Worm (Caenorhabditis elegans) whole organism, mixed stage, embryonic: ENCODE measurements around the gene cdh-7.
A peak's percentile ranks its signal among the peaks of the same experiment; 100 is the strongest.

Source experiments
- bed-3 ChIP-seq: fragments of 200-800 bp; sonication (Bioruptor generic); optimal IDR thresholded peaks from 3 replicates; lab custom pipeline; 2018; ENCODE audit warnings: mild to moderate bottlenecking, missing genetic modification characterization, moderate library complexity, missing compliant biosample characterization
- blmp-1 ChIP-seq: fragments of 150-350 bp; optimal IDR thresholded peaks from 2 replicates; lab custom pipeline; 2014; ENCODE audit warnings: missing biosample characterization, missing genetic modification characterization
- ceh-39 ChIP-seq: fragments of 150-350 bp; optimal IDR thresholded peaks from 2 replicates; lab custom pipeline; 2014; ENCODE audit warnings: missing biosample characterization, missing genetic modification characterization
- ces-1 ChIP-seq: fragments of 150-350 bp; optimal IDR thresholded peaks from 2 replicates; lab custom pipeline; 2014; ENCODE audit warnings: missing biosample characterization, missing genetic modification reagents, missing genetic modification characterization
- cnd-1 ChIP-seq: fragments of 200-800 bp; sonication (Bioruptor generic); optimal IDR thresholded peaks from 2 replicates; lab custom pipeline; 2018; ENCODE audit warnings: mild to moderate bottlenecking, missing genetic modification characterization, missing compliant biosample characterization
- drap-1 ChIP-seq: fragments of 200-800 bp; sonication (Bioruptor generic); optimal IDR thresholded peaks from 3 replicates; lab custom pipeline; 2018; ENCODE audit warnings: mild to moderate bottlenecking, missing genetic modification characterization, missing compliant biosample characterization
- elt-1 ChIP-seq: sonication (generic microtip); optimal IDR thresholded peaks from 2 replicates; lab custom pipeline; 2017; ENCODE audit warnings: missing genetic modification characterization, mild to moderate bottlenecking, missing compliant biosample characterization, antibody characterized with exemption, moderate library complexity, borderline replicate concordance; ENCODE audit not compliant: insufficient read depth
- elt-3 ChIP-seq: fragments of 150-350 bp; optimal IDR thresholded peaks from 2 replicates; lab custom pipeline; 2014; ENCODE audit warnings: missing biosample characterization, missing genetic modification characterization
- flh-1 ChIP-seq: fragments of 200-800 bp; sonication (Bioruptor generic); optimal IDR thresholded peaks from 2 replicates; lab custom pipeline; 2018; ENCODE audit warnings: mild to moderate bottlenecking, missing genetic modification characterization, moderate library complexity, missing compliant biosample characterization
- ham-2 ChIP-seq: fragments of 200-800 bp; sonication (Bioruptor generic); optimal IDR thresholded peaks from 2 replicates; lab custom pipeline; 2018; ENCODE audit warnings: mild to moderate bottlenecking, missing genetic modification characterization, missing compliant biosample characterization
- hlh-1 ChIP-seq: fragments of 150-350 bp; optimal IDR thresholded peaks from 2 replicates; lab custom pipeline; 2014; ENCODE audit warnings: missing biosample characterization, missing genetic modification reagents, missing genetic modification characterization
- lin-13 ChIP-seq: fragments of 150-350 bp; optimal IDR thresholded peaks from 2 replicates; lab custom pipeline; 2014; ENCODE audit warnings: missing biosample characterization, missing genetic modification characterization
- lin-32 ChIP-seq: fragments of 200-800 bp; sonication (Bioruptor generic); optimal IDR thresholded peaks from 2 replicates; lab custom pipeline; 2018; ENCODE audit warnings: mild to moderate bottlenecking, missing genetic modification characterization, missing compliant biosample characterization
- lsy-2 ChIP-seq: fragments of 150-350 bp; optimal IDR thresholded peaks from 2 replicates; lab custom pipeline; 2014; ENCODE audit warnings: missing biosample characterization, missing genetic modification characterization
- mab-5 ChIP-seq: fragments of 150-350 bp; optimal IDR thresholded peaks from 2 replicates; lab custom pipeline; 2014; ENCODE audit warnings: missing biosample characterization, missing genetic modification characterization
- mep-1 ChIP-seq: fragments of 150-350 bp; optimal IDR thresholded peaks from 2 replicates; lab custom pipeline; 2017; ENCODE audit warnings: missing biosample characterization, missing genetic modification reagents, missing genetic modification characterization, inconsistent platforms
- mls-2 ChIP-seq: sonication (generic microtip); optimal IDR thresholded peaks from 2 replicates; lab custom pipeline; 2016; ENCODE audit warnings: mild to moderate bottlenecking, missing genetic modification characterization, moderate library complexity, missing compliant biosample characterization
- nhr-12 ChIP-seq: fragments of 150-350 bp; optimal IDR thresholded peaks from 2 replicates; lab custom pipeline; 2014; ENCODE audit warnings: missing biosample characterization, missing genetic modification characterization
- nhr-2 ChIP-seq: fragments of 150-350 bp; optimal IDR thresholded peaks from 2 replicates; lab custom pipeline; 2014; ENCODE audit warnings: missing biosample characterization, missing genetic modification characterization
- nhr-237 ChIP-seq: fragments of 150-350 bp; optimal IDR thresholded peaks from 2 replicates; lab custom pipeline; 2014; ENCODE audit warnings: missing biosample characterization, missing genetic modification characterization
- nhr-28 ChIP-seq: fragments of 150-350 bp; optimal IDR thresholded peaks from 2 replicates; lab custom pipeline; 2014; ENCODE audit warnings: missing biosample characterization, missing genetic modification characterization
- nhr-76 ChIP-seq: sonication (generic microtip); optimal IDR thresholded peaks from 2 replicates; lab custom pipeline; 2017; ENCODE audit warnings: missing biosample characterization, missing genetic modification characterization
- pha-4 ChIP-seq: fragments of 150-350 bp; optimal IDR thresholded peaks from 2 replicates; lab custom pipeline; 2018; ENCODE audit warnings: missing biosample characterization, missing genetic modification reagents, missing genetic modification characterization
- snpc-4 ChIP-seq: fragments of 150-350 bp; optimal IDR thresholded peaks from 2 replicates; lab custom pipeline; 2014; ENCODE audit warnings: missing biosample characterization, missing genetic modification characterization
- tbx-8 ChIP-seq: fragments of 200-800 bp; sonication (Bioruptor generic); optimal IDR thresholded peaks from 2 replicates; lab custom pipeline; 2018; ENCODE audit warnings: mild to moderate bottlenecking, missing genetic modification characterization, moderate library complexity, missing compliant biosample characterization
- unc-120 ChIP-seq: sonication (generic microtip); optimal IDR thresholded peaks from 2 replicates; lab custom pipeline; 2017; ENCODE audit warnings: missing genetic modification characterization, missing compliant biosample characterization; ENCODE audit not compliant: poor library complexity, severe bottlenecking
- unc-39 ChIP-seq: fragments of 150-350 bp; optimal IDR thresholded peaks from 2 replicates; lab custom pipeline; 2014; ENCODE audit warnings: missing biosample characterization, missing genetic modification characterization
- zip-8 ChIP-seq: fragments of 150-350 bp; optimal IDR thresholded peaks from 2 replicates; lab custom pipeline; 2014; ENCODE audit warnings: missing biosample characterization, missing genetic modification characterization
- ztf-11 ChIP-seq: fragments of 150-350 bp; optimal IDR thresholded peaks from 2 replicates; lab custom pipeline; 2014; ENCODE audit warnings: missing biosample characterization, missing genetic modification characterization

Gene cdh-7

ce11 chrII:14812231-14812630 is 30.8 kb upstream of the cdh-7 start, which contains the start of gene osta-3:
Gene osta-3, plus strand, starts transcription at chrII:14812531.
- TF ChIP-seq nhr-76 (no peak), mep-1 (tag; lab: Kevin White, UChicago) (no peak), snpc-4 (tag; lab: Kevin White, UChicago) (no peak), elt-1 (tag; lab: Kevin White, UChicago) (no peak), lin-13 (tag; lab: Kevin White, UChicago) (no peak), lin-32 (GFP tag; lab: Kevin White, UChicago) (no peak)

ce11 chrII:14812661-14813060 is 30.4 kb upstream of the cdh-7 start:
- no peak for TF ChIP-seq mep-1 (tag; lab: Kevin White, UChicago)
- TF ChIP-seq mab-5 (tag; lab: Kevin White, UChicago), result no peak
- TF ChIP-seq bed-3 (GFP tag; lab: Kevin White, UChicago), result no peak
- TF ChIP-seq unc-120 (tag; lab: Kevin White, UChicago), result no peak
- no peak for TF ChIP-seq ztf-11 (tag; lab: Kevin White, UChicago)
- TF ChIP-seq nhr-12, result no peak
- TF ChIP-seq elt-1 (tag; lab: Kevin White, UChicago), result no peak
- no peak for TF ChIP-seq nhr-28 (tag; lab: Kevin White, UChicago)
- no peak for TF ChIP-seq elt-3 (tag; lab: Kevin White, UChicago)
- TF ChIP-seq lin-32 (GFP tag; lab: Kevin White, UChicago), result no peak
- no peak for TF ChIP-seq nhr-237 (tag; lab: Kevin White, UChicago)

ce11 chrII:14813106-14813505 is 29.9 kb upstream of the cdh-7 start:
- TF ChIP-seq tbx-8 (GFP tag; lab: Kevin White, UChicago) (no peak), cnd-1 (tag; lab: Kevin White, UChicago) (no peak), elt-1 (tag; lab: Kevin White, UChicago) (no peak), lin-32 (GFP tag; lab: Kevin White, UChicago) (no peak), lsy-2 (tag; lab: Kevin White, UChicago) (no peak), ceh-39 (tag; lab: Kevin White, UChicago) (no peak), mls-2 (tag; lab: Kevin White, UChicago) (no peak), zip-8 (no peak), nhr-2 (tag; lab: Kevin White, UChicago) (no peak), ces-1 (no peak), unc-39 (tag; lab: Kevin White, UChicago) (no peak), bed-3 (GFP tag; lab: Kevin White, UChicago) (no peak), hlh-1 (tag; lab: Kevin White, UChicago) (no peak), elt-3 (tag; lab: Kevin White, UChicago) (no peak), ham-2 (GFP tag; lab: Kevin White, UChicago) (no peak), flh-1 (GFP tag; lab: Kevin White, UChicago) (no peak), nhr-76 (no peak), nhr-12 (no peak)

- TF ChIP-seq hlh-1 (tag; lab: Kevin White, UChicago), result peak; percentile 22
- TF ChIP-seq mep-1 (tag; lab: Kevin White, UChicago), result peak; percentile 70
- no peak for TF ChIP-seq bed-3 (GFP tag; lab: Kevin White, UChicago)
- TF ChIP-seq nhr-237 (tag; lab: Kevin White, UChicago), result peak; percentile 57
- TF ChIP-seq unc-120 (tag; lab: Kevin White, UChicago), result no peak
- TF ChIP-seq blmp-1 (tag; lab: Kevin White, UChicago), result peak; percentile 18
- TF ChIP-seq ceh-39 (tag; lab: Kevin White, UChicago), result peak; percentile 10
- no peak for TF ChIP-seq ham-2 (GFP tag; lab: Kevin White, UChicago)
- peak; percentile 22 for TF ChIP-seq pha-4 (tag; lab: Kevin White, UChicago)
- TF ChIP-seq lsy-2 (tag; lab: Kevin White, UChicago), result peak; percentile 69
- peak; percentile 8 for TF ChIP-seq nhr-2 (tag; lab: Kevin White, UChicago)
- no peak for TF ChIP-seq snpc-4 (tag; lab: Kevin White, UChicago)
- TF ChIP-seq nhr-28 (tag; lab: Kevin White, UChicago), result no peak
- TF ChIP-seq drap-1 (GFP tag; lab: Kevin White, UChicago), result no peak
- TF ChIP-seq ces-1, result peak; percentile 17
- TF ChIP-seq cnd-1 (tag; lab: Kevin White, UChicago), result no peak
Observed at ce11 chrII:14814894-14815568, 28.0 kb upstream of the cdh-7 start, which contains the start of gene W01D2.1. Gene W01D2.1, plus strand, starts transcription at chrII:14815518.
